Fruit fly (Drosophila melanogaster): ENCODE data around the gene bnb.

Gene bnb

DNA sequence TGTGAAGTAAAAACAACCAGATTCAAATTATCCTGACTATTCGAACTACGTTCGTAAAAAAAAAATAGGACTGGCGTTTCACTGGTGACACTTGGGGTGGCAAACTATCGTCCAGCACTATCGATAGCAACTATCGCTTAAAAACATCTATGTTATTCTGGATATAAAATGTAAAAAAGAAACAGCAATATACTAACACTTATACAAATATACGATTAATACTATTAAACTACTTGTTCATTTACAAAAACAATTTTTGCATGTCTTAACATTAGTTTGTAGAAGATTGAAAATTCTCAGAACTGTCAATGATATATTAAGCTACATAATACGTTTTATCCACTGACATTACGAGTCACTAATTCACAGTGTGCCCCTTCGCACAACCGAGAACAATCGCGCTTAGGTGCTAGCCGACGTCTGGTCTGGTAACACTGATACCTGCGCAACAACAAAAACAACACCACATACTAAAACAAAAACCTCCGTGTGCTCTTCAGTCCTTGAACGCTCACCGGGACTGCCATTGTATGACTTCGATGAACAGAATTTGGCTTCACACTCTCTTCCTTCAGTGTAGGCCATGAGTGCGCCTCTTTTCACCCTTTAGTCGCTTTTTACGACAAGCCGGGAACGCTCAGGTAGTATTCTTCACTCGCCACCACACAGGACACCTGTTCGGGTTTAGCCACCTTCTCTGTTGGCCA lies 13.9 kb downstream of the bnb start, which contains the start of gene CG18259 (continued):
- TF ChIP-seq CG6272 (GFP tag; IDR thresholded peaks at IDR 0.05) (no peak), dysf (GFP tag; IDR thresholded peaks at IDR 0.05) (no peak), fd3F (GFP tag; optimal IDR thresholded peaks at IDR 0.05) (no peak), Dip3 (GFP tag; optimal IDR thresholded peaks at IDR 0.05) (no peak), tx (GFP tag; optimal IDR thresholded peaks at IDR 0.05) (no peak), CG17829 (tag; optimal IDR thresholded peaks at IDR 0.05) (peak; percentile 17), CG2889 (GFP tag; IDR thresholded peaks at IDR 0.05) (no peak), sob (GFP tag; IDR thresholded peaks at IDR 0.05) (no peak), CG30403 (GFP tag; optimal IDR thresholded peaks at IDR 0.05) (peak; percentile 1), Dfd (GFP tag; optimal IDR thresholded peaks at IDR 0.05) (peak in 1 of 2 experiments; percentile 59), h (optimal IDR thresholded peaks at IDR 0.05) (no peak), tll (GFP tag; optimal IDR thresholded peaks at IDR 0.05) (no peak), sc (optimal IDR thresholded peaks at IDR 0.05) (no peak), sc (GFP tag; optimal IDR thresholded peaks at IDR 0.05) (no peak), cg (GFP tag; optimal IDR thresholded peaks at IDR 0.05) (no peak), CG11085 (GFP tag; IDR thresholded peaks at IDR 0.05) (no peak), chinmo (GFP tag; IDR thresholded peaks at IDR 0.05; ENCODE audit: partially characterized antibody) (0 out of 4 replicates have a peak, but pooled peaks have one; percentile 63), CG5245 (GFP tag; optimal IDR thresholded peaks at IDR 0.05) (no peak), CG14667 (GFP tag; IDR thresholded peaks at IDR 0.05) (no peak), abd-A (tag; optimal IDR thresholded peaks at IDR 0.05) (no peak), hbn (GFP tag; IDR thresholded peaks at IDR 0.05; ENCODE audit: partially characterized antibody) (peak; percentile 71), HmgZ (tag; optimal IDR thresholded peaks at IDR 0.05) (peak; percentile 29), CG7786 (GFP tag; optimal IDR thresholded peaks at IDR 0.05) (no peak), eve (GFP tag; optimal IDR thresholded peaks at IDR 0.05) (no peak), CG13775 (GFP tag; optimal IDR thresholded peaks at IDR 0.05) (no peak), Xbp1 (GFP tag; optimal IDR thresholded peaks at IDR 0.05) (peak; percentile 6), CG15479 (GFP tag; optimal IDR thresholded peaks at IDR 0.05) (peak; percentile 9), CG14965 (GFP tag; optimal IDR thresholded peaks at IDR 0.05; ENCODE audit: borderline replicate concordance) (no peak), HHEX (GFP tag; optimal IDR thresholded peaks at IDR 0.05) (no peak), CG43689 (GFP tag; IDR thresholded peaks at IDR 0.05) (no peak), CG17612 (GFP tag; IDR thresholded peaks at IDR 0.05) (no peak), CG12942 (GFP tag; optimal IDR thresholded peaks at IDR 0.05) (no peak), fd64A (GFP tag; optimal IDR thresholded peaks at IDR 0.05) (no peak), BtbVII (GFP tag; optimal IDR thresholded peaks at IDR 0.05) (no peak), CG2202 (tag; optimal IDR thresholded peaks at IDR 0.05) (no peak), Eip74EF (GFP tag; optimal IDR thresholded peaks at IDR 0.05) (peak in 1 of 2 experiments; percentile 18), CG6683 (GFP tag; optimal IDR thresholded peaks at IDR 0.05) (no peak), esg (GFP tag; conservative IDR thresholded peaks at IDR 0.05) (no peak), CG12391 (tag; optimal IDR thresholded peaks at IDR 0.05) (peak; percentile 35), CG16779 (GFP tag; IDR thresholded peaks at IDR 0.05) (no peak), sima (GFP tag; optimal IDR thresholded peaks at IDR 0.05) (no peak), Meics (GFP tag; optimal IDR thresholded peaks at IDR 0.05) (no peak), grn (GFP tag; optimal IDR thresholded peaks at IDR 0.05) (no peak), CG8924 (tag; optimal IDR thresholded peaks at IDR 0.05) (peak; percentile 7), cwo (GFP tag; optimal IDR thresholded peaks at IDR 0.05) (no peak), crc (GFP tag; optimal IDR thresholded peaks at IDR 0.05) (no peak), CG7745 (tag; optimal IDR thresholded peaks at IDR 0.05) (no peak), YL-1 (GFP tag; optimal IDR thresholded peaks at IDR 0.05) (peak; percentile 14), nau (GFP tag; optimal IDR thresholded peaks at IDR 0.05) (no peak), E2f2 (GFP tag; IDR thresholded peaks at IDR 0.05) (0 out of 2 replicates have a peak, but pooled peaks have one; percentile 18)
